Worm (Caenorhabditis elegans): ENCODE results near the gene ire-1.

ire-1 gene

ce11 chrII:8127794-8128193, 3.1 kb upstream of the ire-1 start:
- TF ChIP-seq xnd-1 (tag; optimal IDR thresholded peaks at IDR 0.05) (peak; percentile 55), ceh-91 (GFP tag; IDR thresholded peaks at IDR 0.05) (no peak), lsl-1 (GFP tag; optimal IDR thresholded peaks at IDR 0.05) (peak; percentile 70), F33H1.4 (GFP tag; IDR thresholded peaks at IDR 0.05) (peak; percentile 63)

ce11 chrII:8127290-8127689, 2.6 kb upstream of the ire-1 start:
- TF ChIP-seq ets-4 (GFP tag; optimal IDR thresholded peaks at IDR 0.05): peak; percentile 73
- no peak for TF ChIP-seq madf-6 (GFP tag; IDR thresholded peaks at IDR 0.05)
- TF ChIP-seq tbx-9 (tag; optimal IDR thresholded peaks at IDR 0.05; ENCODE audit: borderline replicate concordance): no peak
- no peak for TF ChIP-seq ceh-27 (GFP tag; optimal IDR thresholded peaks at IDR 0.05)
- TF ChIP-seq snpc-1.3 (tag; optimal IDR thresholded peaks at IDR 0.05; ENCODE audit: insufficient read depth): no peak
- TF ChIP-seq nhr-80 (tag; optimal IDR thresholded peaks at IDR 0.05): peak; percentile 95
- no peak for TF ChIP-seq T07F8.4 (tag; optimal IDR thresholded peaks at IDR 0.05)
- TF ChIP-seq nfyb-1 (GFP tag; IDR thresholded peaks at IDR 0.05): 0 out of 2 replicates have a peak, but pooled peaks have one; percentile 14
- TF ChIP-seq egl-44 (GFP tag; IDR thresholded peaks at IDR 0.05): no peak
- no peak for TF ChIP-seq hlh-12 (tag; optimal IDR thresholded peaks at IDR 0.05)
- no peak for TF ChIP-seq ztf-28 (GFP tag; IDR thresholded peaks at IDR 0.05)
- TF ChIP-seq lin-54 (GFP tag; optimal IDR thresholded peaks at IDR 0.05): no peak
- no peak for TF ChIP-seq ZK185.1 (tag; optimal IDR thresholded peaks at IDR 0.05; ENCODE audit: poor library complexity, severe bottlenecking)
- TF ChIP-seq lsl-1 (GFP tag; optimal IDR thresholded peaks at IDR 0.05): no peak
- no peak for TF ChIP-seq snpc-3.4 (tag; optimal IDR thresholded peaks at IDR 0.05)
- TF ChIP-seq ekl-4 (GFP tag; IDR thresholded peaks at IDR 0.05): no peak

ce11 chrII:8126617-8127016, 1.9 kb upstream of the ire-1 start:
- TF ChIP-seq pbrm-1 (GFP tag; IDR thresholded peaks at IDR 0.05) (no peak), ztf-28 (GFP tag; IDR thresholded peaks at IDR 0.05) (no peak), ceh-100 (GFP tag; IDR thresholded peaks at IDR 0.05) (no peak), snpc-4 (GFP tag; optimal IDR thresholded peaks at IDR 0.05) (no peak), snpc-4 (tag; optimal IDR thresholded peaks at IDR 0.05) (no peak), him-1 (tag; optimal IDR thresholded peaks at IDR 0.05) (no peak), ama-1 (optimal IDR thresholded peaks at IDR 0.05) (no peak), ama-1 (GFP tag; optimal IDR thresholded peaks at IDR 0.05) (no peak), ceh-91 (GFP tag; IDR thresholded peaks at IDR 0.05) (no peak), K11D2.4 (GFP tag; IDR thresholded peaks at IDR 0.05) (no peak), hmg-1.2 (GFP tag; IDR thresholded peaks at IDR 0.05) (no peak), attf-6 (GFP tag; IDR thresholded peaks at IDR 0.05) (no peak), B0035.1 (tag; optimal IDR thresholded peaks at IDR 0.05) (no peak), F10E7.11 (tag; optimal IDR thresholded peaks at IDR 0.05) (no peak), C06A6.2 (GFP tag; conservative IDR thresholded peaks at IDR 0.05) (no peak), sptf-2 (GFP tag; optimal IDR thresholded peaks at IDR 0.05) (no peak), akir-1 (GFP tag; optimal IDR thresholded peaks at IDR 0.05) (no peak), egl-44 (GFP tag; IDR thresholded peaks at IDR 0.05) (no peak), tbp1 (GFP tag; optimal IDR thresholded peaks at IDR 0.05) (no peak)

ce11 chrII:8126132-8126531, 1.4 kb upstream of the ire-1 start:
- TF ChIP-seq madf-6 (GFP tag; IDR thresholded peaks at IDR 0.05): no peak
- TF ChIP-seq let-607 (tag; optimal IDR thresholded peaks at IDR 0.05): peak; percentile 4 to 17
- peak; percentile 37; the same call in 1 of the 2 replicates for TF ChIP-seq ceh-100 (GFP tag; IDR thresholded peaks at IDR 0.05)
- TF ChIP-seq tbp1 (GFP tag; optimal IDR thresholded peaks at IDR 0.05): peak; percentile 24
- TF ChIP-seq B0261.1 (tag; optimal IDR thresholded peaks at IDR 0.05): no peak
- TF ChIP-seq mel-28 (tag; optimal IDR thresholded peaks at IDR 0.05; ENCODE audit: borderline replicate concordance): no peak
- TF ChIP-seq T07F8.4 (tag; optimal IDR thresholded peaks at IDR 0.05): no peak
- no peak for TF ChIP-seq F23B12.7 (tag; optimal IDR thresholded peaks at IDR 0.05; ENCODE audit: insufficient read depth)
- TF ChIP-seq repo-1 (tag; optimal IDR thresholded peaks at IDR 0.05): no peak
- TF ChIP-seq lag-1 (GFP tag; IDR thresholded peaks at IDR 0.05): no peak
- TF ChIP-seq snpc-1.3 (tag; optimal IDR thresholded peaks at IDR 0.05; ENCODE audit: insufficient read depth): no peak
- TF ChIP-seq madf-10 (tag; optimal IDR thresholded peaks at IDR 0.05): no peak
- TF ChIP-seq ets-4 (GFP tag; optimal IDR thresholded peaks at IDR 0.05): no peak
- peak; percentile 21 for TF ChIP-seq ceh-27 (GFP tag; optimal IDR thresholded peaks at IDR 0.05)
- no peak for TF ChIP-seq sptf-2 (GFP tag; optimal IDR thresholded peaks at IDR 0.05)
- peak; percentile 8 for TF ChIP-seq ztf-18 (tag; optimal IDR thresholded peaks at IDR 0.05)
- no peak for TF ChIP-seq ztf-25 (GFP tag; IDR thresholded peaks at IDR 0.05)

All from whole organism, young adult.